Fruit fly (Drosophila melanogaster): ENCODE results near the gene Alg10.

Alg10 gene

dm6 chr3L:11148478-11149251 lies 16.1 kb upstream of the Alg10 start (continued):
- TF ChIP-seq mld (GFP tag; IDR thresholded peaks at IDR 0.05; ENCODE audit: partially characterized antibody) (no peak), CG3281 (GFP tag; optimal IDR thresholded peaks at IDR 0.05) (peak; percentile 29), ATbp (GFP tag; optimal IDR thresholded peaks at IDR 0.05) (peak; percentile 41), gsb (GFP tag; IDR thresholded peaks at IDR 0.05) (no peak), NK7.1 (GFP tag; optimal IDR thresholded peaks at IDR 0.05) (no peak), kni (GFP tag; optimal IDR thresholded peaks at IDR 0.05) (no peak), CG6683 (GFP tag; optimal IDR thresholded peaks at IDR 0.05) (no peak), Sox102F (GFP tag; optimal IDR thresholded peaks at IDR 0.05) (peak; percentile 67), CG34224 (GFP tag; IDR thresholded peaks at IDR 0.05; ENCODE audit: partially characterized antibody) (no peak), Camta (GFP tag; optimal IDR thresholded peaks at IDR 0.05) (no peak), ac (GFP tag; optimal IDR thresholded peaks at IDR 0.05) (no peak), vvl (GFP tag; IDR thresholded peaks at IDR 0.05) (peak; percentile 87), CG7372 (GFP tag; IDR thresholded peaks at IDR 0.05) (no peak), Ptx1 (GFP tag; IDR thresholded peaks at IDR 0.05) (no peak; the same call in 1 of the 2 replicates), emc (GFP tag; optimal IDR thresholded peaks at IDR 0.05) (no peak), ato (GFP tag; IDR thresholded peaks at IDR 0.05; ENCODE audit: partially characterized antibody) (no peak), Myb (GFP tag; optimal IDR thresholded peaks at IDR 0.05) (no peak), H2.0 (GFP tag; IDR thresholded peaks at IDR 0.05) (no peak), dpn (GFP tag; optimal IDR thresholded peaks at IDR 0.05) (peak in 1 of 2 experiments; percentile 19), maf-S (GFP tag; optimal IDR thresholded peaks at IDR 0.05) (no peak), CG4617 (GFP tag; optimal IDR thresholded peaks at IDR 0.05; ENCODE audit: borderline replicate concordance) (no peak), Sox100B (GFP tag; optimal IDR thresholded peaks at IDR 0.05) (peak; percentile 63), Sry-δ (GFP tag; optimal IDR thresholded peaks at IDR 0.05) (no peak), sens (GFP tag) (peak; percentile 87), HLH54F (GFP tag; optimal IDR thresholded peaks at IDR 0.05) (no peak), Ets65A (GFP tag) (no peak), abd-A (tag; optimal IDR thresholded peaks at IDR 0.05) (peak; percentile 66), CG9437 (GFP tag; optimal IDR thresholded peaks at IDR 0.05) (peak; percentile 35), CG10147 (GFP tag; optimal IDR thresholded peaks at IDR 0.05) (peak; percentile 32), pum (GFP tag; optimal IDR thresholded peaks at IDR 0.05) (no peak), Usf (GFP tag; optimal IDR thresholded peaks at IDR 0.05) (no peak), nmo (GFP tag; optimal IDR thresholded peaks at IDR 0.05) (peak; percentile 40), Mad (GFP tag; optimal IDR thresholded peaks at IDR 0.05) (peak; percentile 8), CG16813 (GFP tag; IDR thresholded peaks at IDR 0.05; ENCODE audit: partially characterized antibody) (no peak), Dfd (GFP tag; optimal IDR thresholded peaks at IDR 0.05) (no peak), CG17568 (GFP tag; optimal IDR thresholded peaks at IDR 0.05) (no peak), nom (GFP tag; optimal IDR thresholded peaks at IDR 0.05) (peak; percentile 71), CG31224 (GFP tag; IDR thresholded peaks at IDR 0.05) (no peak), CG14014 (GFP tag; IDR thresholded peaks at IDR 0.05) (peak; percentile 22; the same call in 1 of the 2 replicates), Poxn (GFP tag; IDR thresholded peaks at IDR 0.05) (no peak), CG16863 (GFP tag; optimal IDR thresholded peaks at IDR 0.05) (peak; percentile 23), psq (GFP tag; optimal IDR thresholded peaks at IDR 0.05) (no peak), CG1529 (GFP tag; optimal IDR thresholded peaks at IDR 0.05) (peak; percentile 48), tgo (GFP tag; IDR thresholded peaks at IDR 0.05) (peak; percentile 57; the same call in 2 of the 3 replicates), CG3065 (GFP tag; optimal IDR thresholded peaks at IDR 0.05) (no peak), NfI (GFP tag; optimal IDR thresholded peaks at IDR 0.05) (peak; percentile 20), Blimp-1 (GFP tag; optimal IDR thresholded peaks at IDR 0.05) (peak; percentile 81), CG10959 (GFP tag; IDR thresholded peaks at IDR 0.05) (no peak), CG31365 (tag; optimal IDR thresholded peaks at IDR 0.05) (no peak), HLHmδ (GFP tag; optimal IDR thresholded peaks at IDR 0.05) (no peak)

All from whole organism, embryonic.